Fruit fly (Drosophila melanogaster) whole organism, embryonic: ENCODE measurements around the gene CG5861.

Experiments used
- ATbp ChIP-seq: fragments of 200-800 bp; sonication (Bioruptor generic); optimal IDR thresholded peaks from 2 replicates; lab custom pipeline; 2017; ENCODE audit warnings: missing biosample characterization, mild to moderate bottlenecking, missing genetic modification characterization, missing genetic modification reagents
- Abd-B ChIP-seq: fragments of 200-800 bp; sonication (Bioruptor generic); optimal IDR thresholded peaks from 2 replicates; lab custom pipeline; 2018; ENCODE audit warnings: missing biosample characterization, mild to moderate bottlenecking, missing genetic modification characterization, moderate library complexity
- Antp ChIP-seq: fragments of 200-800 bp; sonication (Bioruptor generic); optimal IDR thresholded peaks from 3 replicates; lab custom pipeline; 2016; ENCODE audit warnings: missing biosample characterization, missing genetic modification characterization
- CG10654 ChIP-seq: fragments of 200-800 bp; sonication (Bioruptor generic); optimal IDR thresholded peaks from 2 replicates; lab custom pipeline; 2016; ENCODE audit warnings: missing biosample characterization, missing genetic modification characterization
- CG10959 ChIP-seq: fragments of 200-800 bp; sonication (Bioruptor generic); IDR thresholded peaks from 2 replicates; pipeline ENCODE4 v1.3.6; 2022; ENCODE audit warnings: missing biosample characterization, missing genetic modification characterization
- CG11456 ChIP-seq: fragments of 200-800 bp; sonication (Bioruptor generic); IDR thresholded peaks from 3 replicates; pipeline ENCODE4 v1.3.6; 2022; ENCODE audit warnings: missing biosample characterization, missing genetic modification characterization
- CG11723 ChIP-seq: fragments of 200-800 bp; sonication (Bioruptor generic); optimal IDR thresholded peaks from 2 replicates; lab custom pipeline; 2017; ENCODE audit warnings: missing biosample characterization, mild to moderate bottlenecking, missing genetic modification characterization
- CG12659 ChIP-seq: fragments of 200-800 bp; sonication (Bioruptor generic); optimal IDR thresholded peaks from 3 replicates; lab custom pipeline; 2017; ENCODE audit warnings: mild to moderate bottlenecking, missing biosample characterization, missing genetic modification reagents, missing genetic modification characterization
- CG32767 ChIP-seq: fragments of 200-800 bp; sonication (Bioruptor generic); IDR thresholded peaks from 2 replicates; pipeline ENCODE4 v1.3.6; 2022; ENCODE audit warnings: missing biosample characterization, missing genetic modification characterization
- CG33213 ChIP-seq: fragments of 200-800 bp; sonication (Bioruptor generic); optimal IDR thresholded peaks from 3 replicates; lab custom pipeline; 2016; ENCODE audit warnings: missing biosample characterization, missing genetic modification characterization
- CG3838 ChIP-seq: fragments of 200-800 bp; sonication (Bioruptor generic); optimal IDR thresholded peaks from 3 replicates; lab custom pipeline; 2016; ENCODE audit warnings: missing biosample characterization, missing genetic modification characterization
- CG3847 ChIP-seq: fragments of 200-800 bp; sonication (Bioruptor generic); IDR thresholded peaks from 2 replicates; pipeline ENCODE4 v1.3.6; 2022; ENCODE audit warnings: missing biosample characterization, missing genetic modification characterization
- CG4360 ChIP-seq: fragments of 200-800 bp; sonication (Bioruptor generic); IDR thresholded peaks from 2 replicates; pipeline ENCODE4 v1.3.6; 2022; ENCODE audit warnings: missing biosample characterization, missing genetic modification characterization
- CG4404 ChIP-seq: fragments of 200-800 bp; sonication (Bioruptor generic); IDR thresholded peaks from 2 replicates; pipeline ENCODE4 v1.3.6; 2022; ENCODE audit warnings: missing biosample characterization, missing genetic modification characterization
- CG5245 ChIP-seq: fragments of 200-800 bp; sonication (Bioruptor generic); optimal IDR thresholded peaks from 3 replicates; lab custom pipeline; 2016; ENCODE audit warnings: missing biosample characterization, missing genetic modification characterization
- CG7357 ChIP-seq: fragments of 200-800 bp; sonication (Bioruptor generic); IDR thresholded peaks from 3 replicates; pipeline ENCODE4 v1.3.6; 2022; ENCODE audit warnings: missing biosample characterization, missing genetic modification characterization
- CG7786 ChIP-seq: fragments of 200-800 bp; sonication (Bioruptor generic); optimal IDR thresholded peaks from 2 replicates; lab custom pipeline; 2016; ENCODE audit warnings: missing biosample characterization, missing genetic modification characterization
- CG9215 ChIP-seq: fragments of 200-800 bp; sonication (Bioruptor generic); IDR thresholded peaks from 2 replicates; pipeline ENCODE4 v1.3.6; 2022; ENCODE audit warnings: missing biosample characterization, missing genetic modification characterization
- CG9437 ChIP-seq: fragments of 200-800 bp; sonication (Bioruptor generic); optimal IDR thresholded peaks from 2 replicates; lab custom pipeline; 2018; ENCODE audit warnings: missing biosample characterization, mild to moderate bottlenecking, missing genetic modification characterization
- CG9609 ChIP-seq: fragments of 200-800 bp; sonication (Bioruptor generic); optimal IDR thresholded peaks from 3 replicates; lab custom pipeline; 2016; ENCODE audit warnings: missing biosample characterization, missing genetic modification characterization
- CHES-1-like ChIP-seq: fragments of 200-800 bp; sonication (Bioruptor generic); optimal IDR thresholded peaks from 2 replicates; lab custom pipeline; 2016; ENCODE audit warnings: missing biosample characterization, missing genetic modification characterization
- HLH3B ChIP-seq: fragments of 200-800 bp; sonication (Bioruptor generic); IDR thresholded peaks from 2 replicates; pipeline ENCODE4 v1.3.6; 2022; ENCODE audit warnings: missing biosample characterization, missing genetic modification characterization
- Max ChIP-seq: fragments of 200-800 bp; sonication (Bioruptor generic); optimal IDR thresholded peaks from 2 replicates; lab custom pipeline; 2016; ENCODE audit warnings: missing biosample characterization, mild to moderate bottlenecking, missing genetic modification characterization
- Nf-YB ChIP-seq: fragments of 200-800 bp; sonication (Bioruptor generic); optimal IDR thresholded peaks from 3 replicates; lab custom pipeline; 2019; ENCODE audit warnings: missing biosample characterization, mild to moderate bottlenecking, missing genetic modification characterization, moderate library complexity
- Spps ChIP-seq: fragments of 200-800 bp; sonication (Bioruptor generic); optimal IDR thresholded peaks from 2 replicates; lab custom pipeline; 2018; ENCODE audit warnings: missing biosample characterization, mild to moderate bottlenecking, missing genetic modification characterization
- TFAM ChIP-seq: fragments of 200-800 bp; sonication (Bioruptor generic); optimal IDR thresholded peaks from 2 replicates; lab custom pipeline; 2017; ENCODE audit warnings: missing biosample characterization, missing genetic modification characterization, inconsistent platforms
- ab ChIP-seq: fragments of 200-800 bp; sonication (Bioruptor generic); optimal IDR thresholded peaks from 2 replicates; lab custom pipeline; 2016; ENCODE audit warnings: missing biosample characterization, missing genetic modification characterization
- amos ChIP-seq: fragments of 200-800 bp; sonication (Bioruptor generic); IDR thresholded peaks from 2 replicates; pipeline ENCODE4 v1.3.6; 2022; ENCODE audit warnings: missing biosample characterization, missing genetic modification characterization; ENCODE audit not compliant: partially characterized antibody
- chif ChIP-seq, 2 experiments: fragments of 200-800 bp; sonication (Bioruptor generic); optimal IDR thresholded peaks; 3 replicates each; lab custom pipeline; 2016; ENCODE audit warnings: missing biosample characterization in 2 of 2, missing genetic modification characterization in 2 of 2
- chinmo ChIP-seq: fragments of 200-800 bp; sonication (Bioruptor generic); IDR thresholded peaks from 4 replicates; pipeline ENCODE4 v1.3.6; 2022; ENCODE audit warnings: missing biosample characterization, missing genetic modification characterization; ENCODE audit not compliant: partially characterized antibody
- croc ChIP-seq: fragments of 200-800 bp; sonication (Bioruptor generic); conservative IDR thresholded peaks from 3 replicates; pipeline ENCODE4 v1.3.6; 2022; ENCODE audit warnings: missing biosample characterization, missing genetic modification characterization
- crol ChIP-seq: fragments of 200-800 bp; sonication (Bioruptor generic); IDR thresholded peaks from 2 replicates; pipeline ENCODE4 v1.3.6; 2022; ENCODE audit warnings: missing biosample characterization, missing genetic modification characterization
- disco-r ChIP-seq: fragments of 200-800 bp; sonication (Bioruptor generic); optimal IDR thresholded peaks from 2 replicates; lab custom pipeline; 2016; ENCODE audit warnings: missing biosample characterization, missing genetic modification characterization
- en ChIP-seq: fragments of 200-800 bp; sonication (Bioruptor generic); optimal IDR thresholded peaks from 2 replicates; lab custom pipeline; 2016; ENCODE audit warnings: missing biosample characterization, missing genetic modification characterization
- ewg ChIP-seq: fragments of 200-800 bp; sonication (Bioruptor generic); optimal IDR thresholded peaks from 3 replicates; lab custom pipeline; 2017; ENCODE audit warnings: mild to moderate bottlenecking, missing biosample characterization, missing genetic modification reagents, missing genetic modification characterization
- gcm ChIP-seq: fragments of 200-800 bp; sonication (Bioruptor generic); optimal IDR thresholded peaks from 2 replicates; lab custom pipeline; 2019; ENCODE audit warnings: missing biosample characterization, mild to moderate bottlenecking, missing genetic modification characterization, moderate library complexity
- grau ChIP-seq: fragments of 200-800 bp; optimal IDR thresholded peaks from 3 replicates; lab custom pipeline; 2019; ENCODE audit warnings: missing biosample characterization, mild to moderate bottlenecking, missing genetic modification characterization, moderate library complexity
- insv ChIP-seq, 2 experiments: fragments of 200-800 bp; sonication (Bioruptor generic); optimal IDR thresholded peaks; 3 replicates each; lab custom pipeline; 2016 to 2018; ENCODE audit warnings: missing biosample characterization in 2 of 2, missing genetic modification characterization in 2 of 2
- klu ChIP-seq: fragments of 200-800 bp; sonication (Bioruptor generic); IDR thresholded peaks from 2 replicates; pipeline ENCODE4 v1.3.6; 2022; ENCODE audit warnings: missing biosample characterization, missing genetic modification characterization
- nau ChIP-seq: fragments of 200-800 bp; sonication (Bioruptor generic); optimal IDR thresholded peaks from 3 replicates; lab custom pipeline; 2017; ENCODE audit warnings: missing biosample characterization, mild to moderate bottlenecking, missing genetic modification characterization, missing genetic modification reagents
- nmo ChIP-seq: fragments of 200-800 bp; sonication (Bioruptor generic); optimal IDR thresholded peaks from 2 replicates; lab custom pipeline; 2018; ENCODE audit warnings: missing biosample characterization, mild to moderate bottlenecking, missing genetic modification characterization, moderate library complexity
- pros ChIP-seq: fragments of 200-800 bp; sonication (Bioruptor generic); optimal IDR thresholded peaks from 3 replicates; lab custom pipeline; 2019; ENCODE audit warnings: missing biosample characterization, mild to moderate bottlenecking, missing genetic modification characterization, moderate library complexity
- psq ChIP-seq: fragments of 200-800 bp; sonication (Bioruptor generic); optimal IDR thresholded peaks from 2 replicates; lab custom pipeline; 2017; ENCODE audit warnings: missing biosample characterization, missing genetic modification characterization
- rib ChIP-seq: fragments of 200-800 bp; sonication (Bioruptor generic); IDR thresholded peaks from 2 replicates; pipeline ENCODE4 v1.3.6; 2022; ENCODE audit warnings: missing biosample characterization, missing genetic modification characterization
- salm ChIP-seq: fragments of 200-800 bp; sonication (Bioruptor generic); optimal IDR thresholded peaks from 2 replicates; lab custom pipeline; 2018; ENCODE audit warnings: missing biosample characterization, mild to moderate bottlenecking, missing genetic modification characterization
- slbo ChIP-seq: fragments of 200-800 bp; sonication (Bioruptor generic); IDR thresholded peaks from 2 replicates; pipeline ENCODE4 v1.3.6; 2022; ENCODE audit warnings: missing biosample characterization, missing genetic modification characterization
- so ChIP-seq: fragments of 200-800 bp; sonication (Bioruptor generic); IDR thresholded peaks from 3 replicates; pipeline ENCODE4 v1.3.6; 2022; ENCODE audit warnings: missing biosample characterization, missing genetic modification characterization
- usp ChIP-seq: fragments of >200 bp; optimal IDR thresholded peaks from 2 replicates; lab custom pipeline; 2017; ENCODE audit warnings: missing biosample characterization, missing genetic modification characterization
- wdn ChIP-seq: fragments of 200-800 bp; sonication (Bioruptor generic); IDR thresholded peaks from 2 replicates; pipeline ENCODE4 v1.3.6; 2022; ENCODE audit warnings: missing biosample characterization, missing genetic modification characterization
- zen ChIP-seq: fragments of 200-800 bp; sonication (Bioruptor generic); optimal IDR thresholded peaks from 3 replicates; lab custom pipeline; 2018; ENCODE audit warnings: missing biosample characterization, mild to moderate bottlenecking, missing genetic modification characterization, moderate library complexity

The CG5861 gene

DNA sequence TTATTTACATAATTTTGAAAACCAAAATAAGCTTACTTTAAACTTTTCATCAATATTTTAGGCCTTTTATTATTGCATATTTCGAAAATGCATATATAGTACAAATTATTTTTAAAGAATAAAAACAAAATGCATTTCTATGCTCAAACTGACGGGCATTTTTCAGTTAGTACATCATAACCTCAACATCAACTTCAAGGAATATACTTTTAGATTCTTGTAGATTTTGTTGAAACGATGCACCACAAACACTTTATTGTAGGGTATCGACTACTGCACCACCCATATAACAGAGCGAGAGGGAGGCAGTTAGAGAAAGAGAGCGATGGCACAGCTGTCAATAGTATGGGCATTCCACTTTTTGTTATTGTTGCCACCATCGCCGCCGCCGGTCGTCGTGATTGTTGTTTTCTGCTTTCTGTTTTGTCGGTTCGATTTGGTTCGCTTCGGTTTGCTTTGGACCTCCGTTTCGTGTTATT is 27.3 kb downstream of the CG5861 start (continued):
- TF ChIP-seq CG4360 (GFP tag; lab: Robert Waterston, UW) (peak; percentile 71), Antp (peak; percentile 87), wdn (GFP tag; lab: Robert Waterston, UW) (no peak), CG11456 (GFP tag; lab: Robert Waterston, UW) (0 out of 3 replicates have a peak, but pooled peaks have one; percentile 18), klu (no peak; the same call in 1 of the 2 replicates), grau (peak; percentile 93), CG7357 (GFP tag; lab: Robert Waterston, UW) (peak; percentile 70; the same call in 2 of the 3 replicates), ab (GFP tag; lab: Kevin White, UChicago) (peak; percentile 57), CG9609 (GFP tag; lab: Kevin White, UChicago) (peak; percentile 68), chinmo (GFP tag; lab: Robert Waterston, UW) (peak; percentile 89; the same call in 3 of the 4 replicates), CG10654 (GFP tag; lab: Kevin White, UChicago) (peak; percentile 92), CG3847 (GFP tag; lab: Robert Waterston, UW) (peak; percentile 46; the same call in 1 of the 2 replicates), Abd-B (GFP tag; lab: Kevin White, UChicago) (peak; percentile 92), CHES-1-like (GFP tag; lab: Kevin White, UChicago) (peak; percentile 77), pros (no peak), amos (GFP tag; lab: Robert Waterston, UW) (peak; percentile 30; the same call in 1 of the 2 replicates), CG12659 (peak; percentile 94), zen (tag; lab: Kevin White, UChicago) (peak; percentile 59), crol (GFP tag; lab: Robert Waterston, UW) (0 out of 2 replicates have a peak, but pooled peaks have one; percentile 8), disco-r (GFP tag; lab: Kevin White, UChicago) (peak; percentile 71), chif (GFP tag; optimal IDR thresholded peaks at IDR 0.05; lab: Kevin White, UChicago) (peak; percentile 86 to 94), nau (GFP tag; lab: Kevin White, UChicago) (peak; percentile 93), CG32767 (GFP tag; lab: Robert Waterston, UW) (peak; percentile 84), CG4404 (GFP tag; lab: Robert Waterston, UW) (peak; percentile 47; the same call in 1 of the 2 replicates), Max (GFP tag; lab: Kevin White, UChicago) (peak; percentile 87), so (GFP tag; lab: Robert Waterston, UW) (peak; percentile 86; the same call in 2 of the 3 replicates), CG9437 (peak; percentile 93), CG10959 (GFP tag; lab: Robert Waterston, UW) (peak; percentile 33; the same call in 1 of the 2 replicates), Spps (tag; lab: Kevin White, UChicago) (peak; percentile 78), CG11723 (GFP tag; lab: Kevin White, UChicago) (peak; percentile 90), rib (peak; percentile 45; the same call in 1 of the 2 replicates), usp (GFP tag; lab: Kevin White, UChicago) (no peak), Nf-YB (peak; percentile 80), TFAM (GFP tag; lab: Kevin White, UChicago) (peak; percentile 42), CG3838 (GFP tag; lab: Kevin White, UChicago) (peak; percentile 76), HLH3B (peak; percentile 83), insv (GFP tag; optimal IDR thresholded peaks at IDR 0.05; lab: Kevin White, UChicago) (peak in 1 of 2 experiments; percentile 53), nmo (GFP tag; lab: Kevin White, UChicago) (peak; percentile 97), slbo (GFP tag; lab: Robert Waterston, UW) (peak; percentile 58; the same call in 1 of the 2 replicates), en (GFP tag; lab: Kevin White, UChicago) (peak; percentile 75), CG33213 (GFP tag; lab: Kevin White, UChicago) (peak; percentile 65), CG7786 (GFP tag; lab: Kevin White, UChicago) (peak; percentile 70), salm (tag; lab: Kevin White, UChicago) (peak; percentile 92), ATbp (GFP tag; lab: Kevin White, UChicago) (peak; percentile 94), CG9215 (peak; percentile 39; the same call in 1 of the 2 replicates), CG5245 (GFP tag; lab: Kevin White, UChicago) (peak; percentile 76), psq (GFP tag; lab: Kevin White, UChicago) (peak; percentile 81), ewg (peak; percentile 90), croc (peak; percentile 80), gcm (peak; percentile 95)
